Worm (Caenorhabditis elegans) whole organism, late embryonic: ENCODE data around the gene hex-2.

ENCODE experiments used
- ceh-34 ChIP-seq: sonication (generic microtip); optimal IDR thresholded peaks from 2 replicates; lab custom pipeline; 2016; ENCODE audit warnings: mild to moderate bottlenecking, missing genetic modification characterization, missing compliant biosample characterization
- ceh-6 ChIP-seq: fragments of 200-800 bp; sonication (Bioruptor generic); optimal IDR thresholded peaks from 2 replicates; lab custom pipeline; 2018; ENCODE audit warnings: mild to moderate bottlenecking, missing genetic modification characterization, missing compliant biosample characterization
- dve-1 ChIP-seq: sonication (generic microtip); optimal IDR thresholded peaks from 2 replicates; lab custom pipeline; 2017; ENCODE audit warnings: antibody characterized with exemption, mild to moderate bottlenecking, missing genetic modification characterization, missing compliant biosample characterization
- fkh-6 ChIP-seq: sonication (generic microtip); optimal IDR thresholded peaks from 2 replicates; lab custom pipeline; 2016; ENCODE audit warnings: missing genetic modification characterization, missing compliant biosample characterization
- unc-3 ChIP-seq, 2 experiments: fragments of 200-800 bp in 1 of 2; sonication (Bioruptor generic) in 1 of 2; sonication (generic microtip) in 1 of 2; conservative IDR thresholded peaks in 1 of 2; optimal IDR thresholded peaks in 1 of 2; 2 replicates each; pipeline versions ENCODE4 v1.3.6 to Lab custom; 2016 to 2022; ENCODE audit warnings: missing compliant biosample characterization in 2 of 2, missing genetic modification characterization in 2 of 2, missing genetic modification reagents in 1 of 2

ce11 chrV:5668968-5669367 lies 14.7 kb downstream of the hex-2 start:
- TF ChIP-seq ceh-34 (tag; lab: Kevin White, UChicago) (no peak), ceh-6 (GFP tag; lab: Kevin White, UChicago) (no peak), dve-1 (tag; lab: Kevin White, UChicago) (no peak), fkh-6 (tag; lab: Kevin White, UChicago) (no peak), unc-3 (GFP tag; conservative IDR thresholded peaks at IDR 0.05; lab: Robert Waterston, UW) (no peak), unc-3 (tag; optimal IDR thresholded peaks at IDR 0.05; lab: Kevin White, UChicago) (no peak)
